Fruit fly (Drosophila melanogaster): ENCODE results near the gene CG13992.

dm6 chr2L:5958581-5959177 lies 8.9 kb downstream of the CG13992 start, which contains the start of gene Vm26Ac:
- TF ChIP-seq Abd-B (GFP tag; optimal IDR thresholded peaks at IDR 0.05) (no peak), abd-A (tag; optimal IDR thresholded peaks at IDR 0.05) (no peak), nmo (GFP tag; optimal IDR thresholded peaks at IDR 0.05) (no peak), NK7.1 (GFP tag; optimal IDR thresholded peaks at IDR 0.05) (no peak), tx (GFP tag; optimal IDR thresholded peaks at IDR 0.05) (no peak), B-H2 (GFP tag; optimal IDR thresholded peaks at IDR 0.05) (no peak), CG15269 (tag; optimal IDR thresholded peaks at IDR 0.05) (no peak), CG10274 (GFP tag; optimal IDR thresholded peaks at IDR 0.05) (no peak), CG4617 (GFP tag; optimal IDR thresholded peaks at IDR 0.05; ENCODE audit: borderline replicate concordance) (no peak), pros (GFP tag; optimal IDR thresholded peaks at IDR 0.05) (no peak), pzg (GFP tag; optimal IDR thresholded peaks at IDR 0.05) (no peak)
